Worm (Caenorhabditis elegans): Measurements from ENCODE around the gene prx-14.
A peak's percentile ranks its signal among the peaks of the same experiment; 100 is the strongest.

Gene prx-14

ce11 chrIV:11183013-11183412, at the start of gene prx-14:
prx-14 (plus strand) TSS chrIV:11183132.
- no peak for TF ChIP-seq snpc-4 (tag; optimal IDR thresholded peaks at IDR 0.05)
- no peak for TF ChIP-seq ham-2 (GFP tag; optimal IDR thresholded peaks at IDR 0.05)
- TF ChIP-seq nhr-28 (tag; optimal IDR thresholded peaks at IDR 0.05): no peak
- no peak for TF ChIP-seq hlh-1 (tag; optimal IDR thresholded peaks at IDR 0.05)
- no peak for TF ChIP-seq ceh-83 (GFP tag; optimal IDR thresholded peaks at IDR 0.05)
- TF ChIP-seq ceh-39 (tag; optimal IDR thresholded peaks at IDR 0.05): no peak
- no peak for TF ChIP-seq nhr-2 (tag; optimal IDR thresholded peaks at IDR 0.05)
- TF ChIP-seq cnd-1 (tag; optimal IDR thresholded peaks at IDR 0.05): no peak
- TF ChIP-seq mep-1 (tag; optimal IDR thresholded peaks at IDR 0.05): no peak
- no peak for TF ChIP-seq blmp-1 (tag; optimal IDR thresholded peaks at IDR 0.05)
- TF ChIP-seq mls-2 (tag; optimal IDR thresholded peaks at IDR 0.05): no peak
- TF ChIP-seq elt-3 (tag; optimal IDR thresholded peaks at IDR 0.05): no peak
- TF ChIP-seq unc-39 (tag; optimal IDR thresholded peaks at IDR 0.05): no peak
- no peak for TF ChIP-seq lin-13 (tag; optimal IDR thresholded peaks at IDR 0.05)
- TF ChIP-seq ceh-43 (GFP tag; optimal IDR thresholded peaks at IDR 0.05): no peak
- TF ChIP-seq mab-5 (tag; optimal IDR thresholded peaks at IDR 0.05): no peak
- TF ChIP-seq ces-1 (GFP tag; optimal IDR thresholded peaks at IDR 0.05): no peak
- TF ChIP-seq lsy-2 (tag; optimal IDR thresholded peaks at IDR 0.05): no peak

DNA sequence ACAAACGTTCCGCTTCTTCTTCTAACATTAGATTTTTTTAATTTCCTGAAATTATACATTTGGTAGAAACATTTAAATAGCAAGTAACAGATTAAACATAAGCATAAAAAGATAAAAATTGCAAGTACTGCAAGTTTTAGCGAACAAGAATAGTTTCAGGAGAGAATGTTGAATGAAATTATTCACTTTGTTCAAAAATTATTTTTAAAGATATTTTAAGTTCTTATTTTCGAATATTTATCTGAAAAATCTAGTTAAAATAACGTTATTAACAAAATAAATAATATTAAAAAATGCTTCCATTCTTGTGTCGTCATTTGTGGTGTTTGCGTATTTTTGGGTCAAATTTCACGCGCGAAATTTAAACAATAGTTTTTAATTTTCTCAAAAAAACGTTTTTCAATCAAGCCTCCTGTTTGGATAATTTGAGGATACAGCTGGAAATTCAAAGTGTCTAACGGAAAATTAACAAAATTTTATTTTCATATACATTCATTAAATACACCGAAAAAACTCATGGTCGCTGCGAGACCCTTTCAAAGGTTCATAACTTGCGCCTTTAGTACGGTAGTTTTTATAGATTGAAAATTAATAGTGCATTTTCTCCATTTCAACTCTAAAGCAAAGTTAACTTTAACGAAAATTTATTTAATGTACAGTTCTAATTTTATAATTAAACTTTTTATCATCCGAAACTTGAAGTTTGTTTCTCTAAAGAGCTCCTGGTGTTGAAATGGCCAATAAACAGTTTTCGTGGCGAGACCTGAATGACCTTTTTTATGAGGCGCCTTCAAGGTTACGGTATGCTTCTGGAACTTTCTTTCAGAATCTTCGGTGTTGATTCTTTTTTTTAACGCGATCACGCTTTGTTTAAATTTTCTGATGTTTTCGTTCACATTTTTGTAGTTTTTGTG, 40.4 kb upstream of the prx-14 start, which contains the start of gene skih-2:
Gene skih-2 (minus strand): TSS at position 51 of the 914 bp plus-strand sequence.
- no peak for TF ChIP-seq lin-32 (GFP tag; optimal IDR thresholded peaks at IDR 0.05)
- no peak for TF ChIP-seq lin-13 (tag; optimal IDR thresholded peaks at IDR 0.05)
- TF ChIP-seq pha-4 (tag; optimal IDR thresholded peaks at IDR 0.05): peak; percentile 26
- peak; percentile 65 for TF ChIP-seq lsy-2 (tag; optimal IDR thresholded peaks at IDR 0.05)
- TF ChIP-seq ces-1 (GFP tag; optimal IDR thresholded peaks at IDR 0.05): peak; percentile 89
- TF ChIP-seq mep-1 (tag; optimal IDR thresholded peaks at IDR 0.05): peak; percentile 32
- TF ChIP-seq ceh-43 (GFP tag; optimal IDR thresholded peaks at IDR 0.05): no peak
- TF ChIP-seq nhr-237 (tag; optimal IDR thresholded peaks at IDR 0.05): peak; percentile 27
- TF ChIP-seq mls-2 (tag; optimal IDR thresholded peaks at IDR 0.05): no peak
- TF ChIP-seq unc-39 (tag; optimal IDR thresholded peaks at IDR 0.05): peak; percentile 64
- no peak for TF ChIP-seq M03D4.4 (tag; optimal IDR thresholded peaks at IDR 0.05)

DNA sequence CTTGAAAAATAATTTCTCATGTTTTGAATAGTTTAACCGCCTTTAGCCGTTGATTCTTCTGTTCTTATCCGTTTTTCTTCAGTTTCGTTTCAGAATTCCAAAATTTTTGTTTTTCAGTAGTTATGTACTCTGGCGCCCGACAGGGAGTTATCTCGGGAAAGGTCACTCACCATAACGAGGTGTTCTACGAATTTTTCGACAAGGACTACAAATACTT, 39.8 kb upstream of the prx-14 start, which contains the start of gene F01G4.4:
Gene F01G4.4 (plus strand): TSS at position 118 of the 217 bp plus-strand sequence.
- TF ChIP-seq blmp-1 (tag; optimal IDR thresholded peaks at IDR 0.05) (no peak), sem-2 (GFP tag; optimal IDR thresholded peaks at IDR 0.05) (no peak), flh-1 (GFP tag; optimal IDR thresholded peaks at IDR 0.05) (no peak), nhr-76 (tag; optimal IDR thresholded peaks at IDR 0.05) (no peak), ceh-39 (tag; optimal IDR thresholded peaks at IDR 0.05) (no peak), nhr-28 (tag; optimal IDR thresholded peaks at IDR 0.05) (no peak), elt-3 (tag; optimal IDR thresholded peaks at IDR 0.05) (no peak)

- TF ChIP-seq nhr-28 (tag; optimal IDR thresholded peaks at IDR 0.05): no peak
- TF ChIP-seq nhr-76 (tag; optimal IDR thresholded peaks at IDR 0.05): no peak
- no peak for TF ChIP-seq blmp-1 (tag; optimal IDR thresholded peaks at IDR 0.05)
- no peak for TF ChIP-seq sem-2 (GFP tag; optimal IDR thresholded peaks at IDR 0.05)
- no peak for TF ChIP-seq elt-3 (tag; optimal IDR thresholded peaks at IDR 0.05)
- no peak for TF ChIP-seq M03D4.4 (tag; optimal IDR thresholded peaks at IDR 0.05)
- TF ChIP-seq unc-120 (tag; optimal IDR thresholded peaks at IDR 0.05; ENCODE audit: poor library complexity, severe bottlenecking): no peak
- no peak for TF ChIP-seq nhr-2 (tag; optimal IDR thresholded peaks at IDR 0.05)
- TF ChIP-seq tbx-8 (GFP tag; optimal IDR thresholded peaks at IDR 0.05): no peak
- TF ChIP-seq hlh-1 (tag; optimal IDR thresholded peaks at IDR 0.05): no peak
- TF ChIP-seq ham-2 (GFP tag; optimal IDR thresholded peaks at IDR 0.05): no peak
- no peak for TF ChIP-seq cnd-1 (tag; optimal IDR thresholded peaks at IDR 0.05)
- no peak for TF ChIP-seq nhr-12 (tag; optimal IDR thresholded peaks at IDR 0.05)
- no peak for TF ChIP-seq nhr-237 (tag; optimal IDR thresholded peaks at IDR 0.05)
- TF ChIP-seq lsy-2 (tag; optimal IDR thresholded peaks at IDR 0.05): no peak
- TF ChIP-seq mep-1 (tag; optimal IDR thresholded peaks at IDR 0.05): no peak
- TF ChIP-seq drap-1 (GFP tag; optimal IDR thresholded peaks at IDR 0.05): no peak
- TF ChIP-seq ztf-11 (tag; optimal IDR thresholded peaks at IDR 0.05): no peak
- TF ChIP-seq elt-1 (tag; optimal IDR thresholded peaks at IDR 0.05; ENCODE audit: borderline replicate concordance, insufficient read depth): no peak
- no peak for TF ChIP-seq unc-62 (GFP tag; optimal IDR thresholded peaks at IDR 0.05)
Measured at ce11 chrIV:11145929-11146339, 37.0 kb upstream of the prx-14 start.
